Fruit fly (Drosophila melanogaster) whole organism, embryonic: Measurements from ENCODE around the gene osp.

Experiments
- CG11560 ChIP-seq: fragments of 200-800 bp; sonication (Bioruptor generic); IDR thresholded peaks from 3 replicates; pipeline ENCODE4 v1.3.6; 2022; ENCODE audit warnings: missing biosample characterization, missing genetic modification characterization
- CG12769 ChIP-seq: fragments of 200-800 bp; sonication (Bioruptor generic); optimal IDR thresholded peaks from 2 replicates; lab custom pipeline; 2019; ENCODE audit warnings: missing biosample characterization, mild to moderate bottlenecking, missing genetic modification characterization, moderate library complexity
- CG12942 ChIP-seq: fragments of 200-800 bp; sonication (Bioruptor generic); optimal IDR thresholded peaks from 3 replicates; lab custom pipeline; 2016; ENCODE audit warnings: missing biosample characterization, missing genetic modification characterization
- CG13424 ChIP-seq: fragments of 200-800 bp; sonication (Bioruptor generic); optimal IDR thresholded peaks from 2 replicates; lab custom pipeline; 2019; ENCODE audit warnings: missing biosample characterization, mild to moderate bottlenecking, missing genetic modification characterization, moderate library complexity
- CG14667 ChIP-seq: fragments of 200-800 bp; sonication (Bioruptor generic); IDR thresholded peaks from 2 replicates; pipeline ENCODE4 v1.3.6; 2022; ENCODE audit warnings: missing biosample characterization, missing genetic modification characterization
- CG16813 ChIP-seq: fragments of 200-800 bp; sonication (Bioruptor generic); IDR thresholded peaks from 3 replicates; pipeline ENCODE4 v1.3.6; 2022; ENCODE audit warnings: missing biosample characterization, missing genetic modification characterization; ENCODE audit not compliant: partially characterized antibody
- CG16863 ChIP-seq: fragments of 200-800 bp; sonication (Bioruptor generic); optimal IDR thresholded peaks from 3 replicates; lab custom pipeline; 2016; ENCODE audit warnings: missing biosample characterization, missing genetic modification characterization
- CG2678 ChIP-seq: fragments of 200-800 bp; sonication (Bioruptor generic); optimal IDR thresholded peaks from 3 replicates; lab custom pipeline; 2019; ENCODE audit warnings: missing biosample characterization, mild to moderate bottlenecking, missing genetic modification characterization, moderate library complexity
- CG3065 ChIP-seq: fragments of 200-800 bp; sonication (Bioruptor generic); optimal IDR thresholded peaks from 2 replicates; lab custom pipeline; 2016; ENCODE audit warnings: missing biosample characterization, missing genetic modification characterization
- CG33557 ChIP-seq: fragments of 200-800 bp; sonication (Bioruptor generic); optimal IDR thresholded peaks from 2 replicates; lab custom pipeline; 2019; ENCODE audit warnings: missing biosample characterization, mild to moderate bottlenecking, missing genetic modification characterization, moderate library complexity
- CG4707 ChIP-seq: fragments of 200-800 bp; sonication (Bioruptor generic); optimal IDR thresholded peaks from 2 replicates; lab custom pipeline; 2018; ENCODE audit warnings: missing biosample characterization, mild to moderate bottlenecking, missing genetic modification characterization, moderate library complexity
- CG5245 ChIP-seq: fragments of 200-800 bp; sonication (Bioruptor generic); optimal IDR thresholded peaks from 3 replicates; lab custom pipeline; 2016; ENCODE audit warnings: missing biosample characterization, missing genetic modification characterization
- CG6765 ChIP-seq: fragments of 200-800 bp; sonication (Bioruptor generic); optimal IDR thresholded peaks from 3 replicates; lab custom pipeline; 2017; ENCODE audit warnings: missing biosample characterization, mild to moderate bottlenecking, missing genetic modification characterization
- CG7556 ChIP-seq: fragments of 200-800 bp; sonication (Bioruptor generic); optimal IDR thresholded peaks from 2 replicates; lab custom pipeline; 2017; ENCODE audit warnings: missing biosample characterization, mild to moderate bottlenecking, missing genetic modification characterization
- CG7839 ChIP-seq: fragments of 200-800 bp; sonication (Bioruptor generic); optimal IDR thresholded peaks from 3 replicates; lab custom pipeline; 2018; ENCODE audit warnings: missing biosample characterization, mild to moderate bottlenecking, missing genetic modification characterization, moderate library complexity
- CG9437 ChIP-seq: fragments of 200-800 bp; sonication (Bioruptor generic); optimal IDR thresholded peaks from 2 replicates; lab custom pipeline; 2018; ENCODE audit warnings: missing biosample characterization, mild to moderate bottlenecking, missing genetic modification characterization
- D ChIP-seq, 2 experiments: fragments of 200-800 bp in 1 of 2; fragments of >200 bp in 1 of 2; sonication (Bioruptor generic) in 1 of 2; optimal IDR thresholded peaks; 2 replicates in 1 of 2; 3 replicates in 1 of 2; lab custom pipeline; 2017; ENCODE audit warnings: mild to moderate bottlenecking in 1 of 2, missing biosample characterization in 1 of 2, missing genetic modification characterization in 1 of 2, missing genetic modification reagents in 1 of 2
- D19A ChIP-seq: fragments of 200-800 bp; optimal IDR thresholded peaks from 3 replicates; lab custom pipeline; 2019; ENCODE audit warnings: missing biosample characterization, mild to moderate bottlenecking, missing genetic modification characterization, moderate library complexity
- Dp ChIP-seq: fragments of 200-800 bp; sonication (Bioruptor generic); optimal IDR thresholded peaks from 2 replicates; lab custom pipeline; 2018; ENCODE audit warnings: missing biosample characterization, mild to moderate bottlenecking, missing genetic modification characterization, moderate library complexity
- Eip74EF ChIP-seq, 2 experiments: fragments of 200-800 bp in 1 of 2; fragments of >200 bp in 1 of 2; sonication (Bioruptor generic) in 1 of 2; optimal IDR thresholded peaks; 2 replicates each; lab custom pipeline; 2017 to 2019; ENCODE audit warnings: missing biosample characterization in 2 of 2, missing genetic modification characterization in 2 of 2, mild to moderate bottlenecking in 1 of 2, moderate library complexity in 1 of 2
- GATAe ChIP-seq: fragments of 200-800 bp; sonication (Bioruptor generic); conservative IDR thresholded peaks from 2 replicates; pipeline ENCODE4 v1.3.6; 2022; ENCODE audit warnings: missing biosample characterization, missing genetic modification characterization
- HLH4C ChIP-seq: fragments of 200-800 bp; sonication (Bioruptor generic); IDR thresholded peaks from 3 replicates; pipeline ENCODE4 v1.3.6; 2022; ENCODE audit warnings: missing biosample characterization, missing genetic modification characterization; ENCODE audit not compliant: partially characterized antibody
- Hr78 ChIP-seq, 2 experiments: fragments of 200-800 bp in 1 of 2; fragments of >200 bp in 1 of 2; sonication (Bioruptor generic) in 1 of 2; optimal IDR thresholded peaks; 2 replicates each; lab custom pipeline; 2017 to 2019; ENCODE audit warnings: missing biosample characterization in 2 of 2, missing genetic modification characterization in 2 of 2, mild to moderate bottlenecking in 1 of 2, moderate library complexity in 1 of 2
- NC2α ChIP-seq: fragments of 200-800 bp; sonication (Bioruptor generic); optimal IDR thresholded peaks from 2 replicates; lab custom pipeline; 2016; ENCODE audit warnings: missing biosample characterization, missing genetic modification characterization
- Oli ChIP-seq: fragments of 200-800 bp; sonication (Bioruptor generic); optimal IDR thresholded peaks from 2 replicates; lab custom pipeline; 2018; ENCODE audit warnings: missing biosample characterization, mild to moderate bottlenecking, missing genetic modification characterization, moderate library complexity
- Stat92E ChIP-seq, 3 experiments: fragments of >200 bp in 2 of 3; fragments of 200-800 bp in 1 of 3; sonication (Bioruptor generic) in 1 of 3; optimal IDR thresholded peaks; 2 replicates each; lab custom pipeline; 2017 to 2019; ENCODE audit warnings: missing biosample characterization in 3 of 3, missing genetic modification characterization in 3 of 3, mild to moderate bottlenecking in 1 of 3, moderate library complexity in 1 of 3
- Vsx1 ChIP-seq: fragments of 200-800 bp; sonication (Bioruptor generic); optimal IDR thresholded peaks from 2 replicates; lab custom pipeline; 2017; ENCODE audit warnings: missing biosample characterization, mild to moderate bottlenecking, missing genetic modification characterization, missing genetic modification reagents
- YL-1 ChIP-seq: fragments of 200-800 bp; sonication (Bioruptor generic); optimal IDR thresholded peaks from 3 replicates; lab custom pipeline; 2017; ENCODE audit warnings: missing biosample characterization, mild to moderate bottlenecking, missing genetic modification characterization
- corto ChIP-seq: fragments of 200-800 bp; sonication (Bioruptor generic); optimal IDR thresholded peaks from 2 replicates; lab custom pipeline; 2016; ENCODE audit warnings: missing biosample characterization, mild to moderate bottlenecking, missing genetic modification characterization, moderate library complexity
- da ChIP-seq: fragments of 200-800 bp; sonication (Bioruptor generic); optimal IDR thresholded peaks from 2 replicates; lab custom pipeline; 2016; ENCODE audit warnings: missing biosample characterization, missing genetic modification characterization
- dpn ChIP-seq, 2 experiments: fragments of 200-800 bp; sonication (Bioruptor generic); optimal IDR thresholded peaks; 3 replicates each; lab custom pipeline; 2016; ENCODE audit warnings: missing biosample characterization in 2 of 2, missing genetic modification characterization in 2 of 2
- ewg ChIP-seq: fragments of 200-800 bp; sonication (Bioruptor generic); optimal IDR thresholded peaks from 3 replicates; lab custom pipeline; 2017; ENCODE audit warnings: mild to moderate bottlenecking, missing biosample characterization, missing genetic modification reagents, missing genetic modification characterization
- fd102C ChIP-seq: fragments of 200-800 bp; sonication (Bioruptor generic); optimal IDR thresholded peaks from 2 replicates; lab custom pipeline; 2018; ENCODE audit warnings: missing biosample characterization, mild to moderate bottlenecking, missing genetic modification characterization, moderate library complexity
- gcm ChIP-seq: fragments of 200-800 bp; sonication (Bioruptor generic); optimal IDR thresholded peaks from 2 replicates; lab custom pipeline; 2019; ENCODE audit warnings: missing biosample characterization, mild to moderate bottlenecking, missing genetic modification characterization, moderate library complexity
- gem ChIP-seq: fragments of 200-800 bp; sonication (Bioruptor generic); optimal IDR thresholded peaks from 2 replicates; lab custom pipeline; 2019; ENCODE audit warnings: missing biosample characterization, mild to moderate bottlenecking, missing genetic modification characterization, moderate library complexity
- gro ChIP-seq: fragments of 200-800 bp; sonication (Bioruptor generic); optimal IDR thresholded peaks from 2 replicates; lab custom pipeline; 2016; ENCODE audit warnings: missing biosample characterization, missing genetic modification characterization
- gsb-n ChIP-seq: fragments of 200-800 bp; sonication (Bioruptor generic); optimal IDR thresholded peaks from 3 replicates; lab custom pipeline; 2018; ENCODE audit warnings: missing biosample characterization, mild to moderate bottlenecking, missing genetic modification characterization
- gt ChIP-seq: fragments of 200-800 bp; sonication (Bioruptor generic); IDR thresholded peaks from 2 replicates; pipeline ENCODE4 v1.3.6; 2022; ENCODE audit warnings: missing biosample characterization, missing genetic modification characterization
- hth ChIP-seq: fragments of >200 bp; optimal IDR thresholded peaks from 2 replicates; lab custom pipeline; 2017; ENCODE audit warnings: inconsistent platforms
- knrl ChIP-seq: fragments of 200-800 bp; sonication (Bioruptor generic); IDR thresholded peaks from 3 replicates; pipeline ENCODE4 v1.3.6; 2022; ENCODE audit warnings: missing biosample characterization, missing genetic modification characterization; ENCODE audit not compliant: partially characterized antibody
- lmd ChIP-seq: fragments of 200-800 bp; sonication (Bioruptor generic); IDR thresholded peaks from 2 replicates; pipeline ENCODE4 v1.3.6; 2022; ENCODE audit warnings: missing biosample characterization, missing genetic modification characterization
- odd ChIP-seq: fragments of 200-800 bp; sonication (Bioruptor generic); optimal IDR thresholded peaks from 2 replicates; lab custom pipeline; 2017; ENCODE audit warnings: missing biosample characterization, mild to moderate bottlenecking, missing genetic modification characterization
- otp ChIP-seq: fragments of 200-800 bp; sonication (Bioruptor generic); IDR thresholded peaks from 3 replicates; pipeline ENCODE4, ENCODE4 v1.3.6; 2022; ENCODE audit warnings: missing biosample characterization, missing genetic modification characterization
- pfk ChIP-seq: fragments of 200-800 bp; sonication (Bioruptor generic); optimal IDR thresholded peaks from 2 replicates; lab custom pipeline; 2018; ENCODE audit warnings: missing biosample characterization, mild to moderate bottlenecking, missing genetic modification characterization, moderate library complexity
- ro ChIP-seq: fragments of 200-800 bp; sonication (Bioruptor generic); IDR thresholded peaks from 2 replicates; pipeline ENCODE4 v1.3.6; 2022; ENCODE audit warnings: missing biosample characterization, missing genetic modification characterization
- sc ChIP-seq, 3 experiments: fragments of >200 bp in 2 of 3; fragments of 200-800 bp in 1 of 3; sonication (Bioruptor generic) in 1 of 3; optimal IDR thresholded peaks; 2 replicates in 2 of 3; 3 replicates in 1 of 3; lab custom pipeline; 2017; ENCODE audit warnings: mild to moderate bottlenecking in 1 of 3, missing biosample characterization in 1 of 3, missing genetic modification characterization in 1 of 3, missing genetic modification reagents in 1 of 3
- tap ChIP-seq: fragments of 200-800 bp; optimal IDR thresholded peaks from 3 replicates; lab custom pipeline; 2019; ENCODE audit warnings: missing biosample characterization, mild to moderate bottlenecking, missing genetic modification characterization, moderate library complexity

osp gene

DNA sequence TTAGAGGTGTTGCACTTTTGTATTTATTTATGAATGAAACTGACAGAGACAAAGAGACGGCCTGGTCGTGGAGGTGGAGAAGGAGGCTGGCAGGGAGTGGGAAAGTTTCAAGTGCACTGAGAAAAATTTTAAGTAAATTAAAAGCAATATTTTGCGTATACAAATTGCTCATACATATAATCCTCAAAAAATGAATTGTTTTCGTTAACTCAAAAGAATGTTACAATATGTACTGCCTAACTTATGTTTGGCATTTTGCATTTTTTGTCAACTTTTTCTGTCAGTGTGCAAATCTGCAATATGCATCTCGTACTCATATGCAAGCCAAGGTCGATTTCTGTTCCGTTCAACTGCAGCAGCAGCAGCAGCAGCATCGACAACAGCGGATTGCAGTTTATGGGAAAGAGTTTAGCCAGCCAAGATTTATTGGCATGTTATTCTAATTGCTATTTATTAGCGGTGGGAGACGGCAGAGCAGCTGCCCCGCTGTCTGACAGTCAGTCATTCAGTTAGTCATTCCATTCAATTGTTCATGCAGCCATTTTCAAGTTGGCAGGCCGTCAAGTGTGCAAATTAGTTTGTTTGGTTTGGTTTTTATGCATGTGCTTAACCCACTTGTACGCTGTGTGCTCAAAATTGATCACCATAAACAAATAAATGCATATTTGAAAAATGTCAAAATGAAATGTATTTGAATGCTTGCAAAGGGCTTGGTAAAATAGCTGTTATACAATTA, 58.0 kb downstream of the osp start (continued):
- TF ChIP-seq tap (tag; lab: Kevin White, UChicago) (no peak), CG12942 (GFP tag; lab: Kevin White, UChicago) (peak; percentile 18), fd102C (GFP tag; lab: Kevin White, UChicago) (no peak), gt (GFP tag; lab: Robert Waterston, UW) (no peak), Dp (GFP tag; lab: Kevin White, UChicago) (no peak), gro (GFP tag; lab: Kevin White, UChicago) (no peak), CG11560 (tag; lab: Robert Waterston, UW) (no peak), Oli (tag; lab: Kevin White, UChicago) (peak; percentile 35), CG7556 (GFP tag; lab: Kevin White, UChicago) (no peak), Eip74EF (GFP tag; optimal IDR thresholded peaks at IDR 0.05; lab: Kevin White, UChicago) (no peak), pfk (GFP tag; lab: Kevin White, UChicago) (no peak), CG9437 (no peak), gsb-n (tag; lab: Kevin White, UChicago) (no peak), Vsx1 (GFP tag; lab: Kevin White, UChicago) (no peak), CG14667 (GFP tag; lab: Robert Waterston, UW) (no peak; the same call in 1 of the 2 replicates), Stat92E (GFP tag; optimal IDR thresholded peaks at IDR 0.05; lab: Kevin White, UChicago) (no peak), knrl (no peak), CG33557 (GFP tag; lab: Kevin White, UChicago) (no peak), CG16863 (GFP tag; lab: Kevin White, UChicago) (no peak), sc (optimal IDR thresholded peaks at IDR 0.05; lab: Kevin White, UChicago) (no peak), sc (GFP tag; optimal IDR thresholded peaks at IDR 0.05; lab: Kevin White, UChicago) (no peak), gem (tag; lab: Kevin White, UChicago) (peak; percentile 48), gcm (GFP tag; lab: Kevin White, UChicago) (no peak), CG6765 (GFP tag; lab: Kevin White, UChicago) (no peak), CG12769 (tag; lab: Kevin White, UChicago) (no peak), odd (GFP tag; lab: Kevin White, UChicago) (no peak), GATAe (GFP tag; lab: Robert Waterston, UW) (no peak), D (optimal IDR thresholded peaks at IDR 0.05; lab: Kevin White, UChicago) (no peak), D (GFP tag; optimal IDR thresholded peaks at IDR 0.05; lab: Kevin White, UChicago) (no peak), HLH4C (GFP tag; lab: Robert Waterston, UW) (no peak), CG7839 (tag; lab: Kevin White, UChicago) (no peak), da (GFP tag; lab: Kevin White, UChicago) (no peak), corto (GFP tag; lab: Kevin White, UChicago) (no peak), CG4707 (GFP tag; lab: Kevin White, UChicago) (no peak), D19A (tag; lab: Kevin White, UChicago) (no peak), CG5245 (GFP tag; lab: Kevin White, UChicago) (no peak), NC2α (GFP tag; lab: Kevin White, UChicago) (no peak), ewg (peak; percentile 12), CG3065 (GFP tag; lab: Kevin White, UChicago) (no peak), dpn (GFP tag; optimal IDR thresholded peaks at IDR 0.05; lab: Kevin White, UChicago) (no peak), Hr78 (GFP tag; optimal IDR thresholded peaks at IDR 0.05; lab: Kevin White, UChicago) (no peak), otp (GFP tag; lab: Robert Waterston, UW) (0 out of 3 replicates have a peak, but pooled peaks have one; percentile 19), ro (GFP tag; lab: Robert Waterston, UW) (no peak), hth (no peak), CG2678 (no peak), YL-1 (no peak), CG13424 (tag; lab: Kevin White, UChicago) (no peak), CG16813 (GFP tag; lab: Robert Waterston, UW) (no peak), lmd (GFP tag; lab: Robert Waterston, UW) (0 out of 2 replicates have a peak, but pooled peaks have one; percentile 25)
